Fruit fly (Drosophila melanogaster) whole organism, embryonic: ENCODE data around the gene CG13359.

Experiments used
- BtbVII ChIP-seq: fragments of 200-800 bp; sonication (Bioruptor generic); optimal IDR thresholded peaks from 3 replicates; lab custom pipeline; 2017; ENCODE audit warnings: missing biosample characterization, mild to moderate bottlenecking, missing genetic modification characterization
- CG13123 ChIP-seq: fragments of 200-800 bp; sonication (Bioruptor generic); optimal IDR thresholded peaks from 2 replicates; lab custom pipeline; 2016; ENCODE audit warnings: missing biosample characterization, missing genetic modification characterization
- CG13287 ChIP-seq: fragments of 200-800 bp; sonication (Bioruptor generic); IDR thresholded peaks from 2 replicates; pipeline ENCODE4 v1.3.6; 2022; ENCODE audit warnings: missing biosample characterization, missing genetic modification characterization; ENCODE audit not compliant: partially characterized antibody
- CG14965 ChIP-seq: fragments of 200-800 bp; sonication (Bioruptor generic); optimal IDR thresholded peaks from 2 replicates; lab custom pipeline; 2016; ENCODE audit warnings: missing biosample characterization, missing genetic modification characterization, borderline replicate concordance
- CG15269 ChIP-seq: fragments of 200-800 bp; sonication (Bioruptor generic); optimal IDR thresholded peaks from 2 replicates; lab custom pipeline; 2018; ENCODE audit warnings: missing biosample characterization, mild to moderate bottlenecking, missing genetic modification characterization, moderate library complexity
- CG15601 ChIP-seq: fragments of 200-800 bp; sonication (Bioruptor generic); optimal IDR thresholded peaks from 3 replicates; lab custom pipeline; 2019; ENCODE audit warnings: missing biosample characterization, mild to moderate bottlenecking, missing genetic modification characterization, moderate library complexity
- CG16863 ChIP-seq: fragments of 200-800 bp; sonication (Bioruptor generic); optimal IDR thresholded peaks from 3 replicates; lab custom pipeline; 2016; ENCODE audit warnings: missing biosample characterization, missing genetic modification characterization
- CG18599 ChIP-seq: fragments of 200-800 bp; sonication (Bioruptor generic); optimal IDR thresholded peaks from 3 replicates; lab custom pipeline; 2017; ENCODE audit warnings: missing biosample characterization, missing genetic modification characterization, mild to moderate bottlenecking, moderate library complexity, missing genetic modification reagents
- CG30020 ChIP-seq: fragments of 200-800 bp; optimal IDR thresholded peaks from 2 replicates; lab custom pipeline; 2019; ENCODE audit warnings: missing biosample characterization, mild to moderate bottlenecking, missing genetic modification characterization, moderate library complexity
- CG3281 ChIP-seq: fragments of 200-800 bp; sonication (Bioruptor generic); optimal IDR thresholded peaks from 3 replicates; lab custom pipeline; 2017; ENCODE audit warnings: missing biosample characterization, mild to moderate bottlenecking, missing genetic modification characterization
- CG3726 ChIP-seq: fragments of 200-800 bp; sonication (Bioruptor generic); IDR thresholded peaks from 3 replicates; pipeline ENCODE4, ENCODE4 v1.3.6; 2022; ENCODE audit warnings: missing biosample characterization, missing genetic modification characterization
- CG7745 ChIP-seq: fragments of 200-800 bp; sonication (Bioruptor generic); optimal IDR thresholded peaks from 2 replicates; lab custom pipeline; 2018; ENCODE audit warnings: missing biosample characterization, mild to moderate bottlenecking, missing genetic modification characterization, moderate library complexity
- CG8089 ChIP-seq: fragments of 200-800 bp; sonication (Bioruptor generic); optimal IDR thresholded peaks from 3 replicates; lab custom pipeline; 2016; ENCODE audit warnings: missing biosample characterization, missing genetic modification characterization
- Dfd ChIP-seq, 2 experiments: fragments of >200 bp; optimal IDR thresholded peaks; 2 replicates each; lab custom pipeline; 2017; ENCODE audit warnings: missing biosample characterization in 2 of 2, missing genetic modification characterization in 2 of 2
- Fer3 ChIP-seq: fragments of 200-800 bp; sonication (Bioruptor generic); optimal IDR thresholded peaks from 2 replicates; lab custom pipeline; 2018; ENCODE audit warnings: missing biosample characterization, mild to moderate bottlenecking, missing genetic modification characterization, moderate library complexity
- Hey ChIP-seq: fragments of 200-800 bp; sonication (Bioruptor generic); optimal IDR thresholded peaks from 3 replicates; lab custom pipeline; 2018; ENCODE audit warnings: missing biosample characterization, mild to moderate bottlenecking, missing genetic modification characterization
- Hr39 ChIP-seq: fragments of >200 bp; optimal IDR thresholded peaks from 2 replicates; lab custom pipeline; 2017
- Jarid2 ChIP-seq: fragments of 200-800 bp; sonication (Bioruptor generic); optimal IDR thresholded peaks from 3 replicates; lab custom pipeline; 2017; ENCODE audit warnings: mild to moderate bottlenecking, missing biosample characterization, missing genetic modification reagents, missing genetic modification characterization
- Lhr ChIP-seq: fragments of 200-800 bp; sonication (Bioruptor generic); optimal IDR thresholded peaks from 3 replicates; lab custom pipeline; 2017; ENCODE audit warnings: mild to moderate bottlenecking, missing biosample characterization, missing genetic modification reagents, missing genetic modification characterization
- Lim3 ChIP-seq: fragments of 200-800 bp; sonication (Bioruptor generic); IDR thresholded peaks from 2 replicates; pipeline ENCODE4 v1.3.6; 2022; ENCODE audit warnings: missing biosample characterization, missing genetic modification characterization
- NC2α ChIP-seq: fragments of 200-800 bp; sonication (Bioruptor generic); optimal IDR thresholded peaks from 2 replicates; lab custom pipeline; 2016; ENCODE audit warnings: missing biosample characterization, missing genetic modification characterization
- Neu2 ChIP-seq: fragments of 200-800 bp; sonication (Bioruptor generic); optimal IDR thresholded peaks from 3 replicates; lab custom pipeline; 2016; ENCODE audit warnings: missing biosample characterization, missing genetic modification characterization, borderline replicate concordance
- Trl ChIP-seq, 3 experiments: fragments of >200 bp in 2 of 3; fragments of 200-800 bp in 1 of 3; sonication (Bioruptor generic) in 1 of 3; optimal IDR thresholded peaks; 2 replicates in 1 of 3; 3 replicates in 2 of 3; lab custom pipeline; 2016 to 2017; ENCODE audit warnings: missing biosample characterization in 1 of 3, missing genetic modification characterization in 1 of 3
- Xbp1 ChIP-seq: fragments of 200-800 bp; sonication (Bioruptor generic); optimal IDR thresholded peaks from 3 replicates; lab custom pipeline; 2016; ENCODE audit warnings: missing biosample characterization, mild to moderate bottlenecking, missing genetic modification characterization
- Xrp1 ChIP-seq: fragments of 200-800 bp; sonication (Bioruptor generic); IDR thresholded peaks from 2 replicates; pipeline ENCODE4 v1.3.6; 2022; ENCODE audit warnings: missing biosample characterization, missing genetic modification characterization
- ac ChIP-seq: fragments of 200-800 bp; sonication (Bioruptor generic); optimal IDR thresholded peaks from 3 replicates; lab custom pipeline; 2017; ENCODE audit warnings: missing biosample characterization, mild to moderate bottlenecking, missing genetic modification characterization
- ash1 ChIP-seq: fragments of 200-800 bp; sonication (Bioruptor generic); optimal IDR thresholded peaks from 2 replicates; lab custom pipeline; 2018; ENCODE audit warnings: missing biosample characterization, mild to moderate bottlenecking, missing genetic modification characterization
- btn ChIP-seq: fragments of 200-800 bp; sonication (Bioruptor generic); optimal IDR thresholded peaks from 2 replicates; lab custom pipeline; 2016; ENCODE audit warnings: missing biosample characterization, missing genetic modification characterization
- cato ChIP-seq: fragments of 200-800 bp; sonication (Bioruptor generic); optimal IDR thresholded peaks from 2 replicates; lab custom pipeline; 2016; ENCODE audit warnings: missing biosample characterization, missing genetic modification characterization, borderline replicate concordance
- chif ChIP-seq, 2 experiments: fragments of 200-800 bp; sonication (Bioruptor generic); optimal IDR thresholded peaks; 3 replicates each; lab custom pipeline; 2016; ENCODE audit warnings: missing biosample characterization in 2 of 2, missing genetic modification characterization in 2 of 2
- chm ChIP-seq: fragments of 200-800 bp; sonication (Bioruptor generic); IDR thresholded peaks from 2 replicates; pipeline ENCODE4 v1.3.6; 2022; ENCODE audit warnings: missing biosample characterization, missing genetic modification characterization
- dan ChIP-seq: fragments of 200-800 bp; sonication (Bioruptor generic); IDR thresholded peaks from 2 replicates; pipeline ENCODE4 v1.3.6; 2022; ENCODE audit warnings: missing biosample characterization, missing genetic modification characterization
- fd3F ChIP-seq: fragments of 200-800 bp; sonication (Bioruptor generic); optimal IDR thresholded peaks from 2 replicates; lab custom pipeline; 2018; ENCODE audit warnings: missing biosample characterization, mild to moderate bottlenecking, missing genetic modification characterization, moderate library complexity
- grau ChIP-seq: fragments of 200-800 bp; optimal IDR thresholded peaks from 3 replicates; lab custom pipeline; 2019; ENCODE audit warnings: missing biosample characterization, mild to moderate bottlenecking, missing genetic modification characterization, moderate library complexity
- h ChIP-seq: fragments of >200 bp; optimal IDR thresholded peaks from 2 replicates; lab custom pipeline; 2017
- hkb ChIP-seq, 2 experiments: fragments of 200-800 bp in 1 of 2; fragments of >200 bp in 1 of 2; sonication (Bioruptor generic) in 1 of 2; IDR thresholded peaks in 1 of 2; optimal IDR thresholded peaks in 1 of 2; 2 replicates each; pipeline versions ENCODE4 v1.3.6 to Lab custom; 2017 to 2022; ENCODE audit warnings: missing biosample characterization in 1 of 2, missing genetic modification characterization in 1 of 2
- insv ChIP-seq, 2 experiments: fragments of 200-800 bp; sonication (Bioruptor generic); optimal IDR thresholded peaks; 3 replicates each; lab custom pipeline; 2016 to 2018; ENCODE audit warnings: missing biosample characterization in 2 of 2, missing genetic modification characterization in 2 of 2
- kah ChIP-seq: fragments of 200-800 bp; sonication (Bioruptor generic); optimal IDR thresholded peaks from 2 replicates; lab custom pipeline; 2018; ENCODE audit warnings: missing biosample characterization, mild to moderate bottlenecking, missing genetic modification characterization
- lilli ChIP-seq: fragments of 200-800 bp; sonication (Bioruptor generic); optimal IDR thresholded peaks from 3 replicates; lab custom pipeline; 2016; ENCODE audit warnings: missing biosample characterization, missing genetic modification characterization
- lmd ChIP-seq: fragments of 200-800 bp; sonication (Bioruptor generic); IDR thresholded peaks from 2 replicates; pipeline ENCODE4 v1.3.6; 2022; ENCODE audit warnings: missing biosample characterization, missing genetic modification characterization
- prd ChIP-seq, 3 experiments: fragments of >200 bp in 2 of 3; fragments of 200-800 bp in 1 of 3; sonication (Bioruptor generic) in 1 of 3; optimal IDR thresholded peaks in 2 of 3; IDR thresholded peaks in 1 of 3; 2 replicates in 2 of 3; 3 replicates in 1 of 3; pipeline versions ENCODE4 v1.3.6 to Lab custom; 2017 to 2022; ENCODE audit warnings: missing biosample characterization in 1 of 3, missing genetic modification characterization in 1 of 3
- ranshi ChIP-seq: fragments of 200-800 bp; sonication (Bioruptor generic); IDR thresholded peaks from 2 replicates; pipeline ENCODE4 v1.3.6; 2022; ENCODE audit warnings: missing biosample characterization, missing genetic modification characterization
- ro ChIP-seq: fragments of 200-800 bp; sonication (Bioruptor generic); IDR thresholded peaks from 2 replicates; pipeline ENCODE4 v1.3.6; 2022; ENCODE audit warnings: missing biosample characterization, missing genetic modification characterization
- scrt ChIP-seq: fragments of 200-800 bp; sonication (Bioruptor generic); optimal IDR thresholded peaks from 2 replicates; lab custom pipeline; 2018; ENCODE audit warnings: missing biosample characterization, mild to moderate bottlenecking, missing genetic modification characterization, moderate library complexity
- sqz ChIP-seq: fragments of 200-800 bp; sonication (Bioruptor generic); optimal IDR thresholded peaks from 3 replicates; lab custom pipeline; 2018; ENCODE audit warnings: missing biosample characterization, mild to moderate bottlenecking, missing genetic modification characterization
- sr ChIP-seq: fragments of 200-800 bp; sonication (Bioruptor generic); IDR thresholded peaks from 3 replicates; pipeline ENCODE4 v1.3.6; 2022; ENCODE audit warnings: missing biosample characterization, missing genetic modification characterization
- tll ChIP-seq, 2 experiments: fragments of 200-800 bp in 1 of 2; fragments of >200 bp in 1 of 2; sonication (Bioruptor generic) in 1 of 2; optimal IDR thresholded peaks; 2 replicates each; lab custom pipeline; 2017 to 2019; ENCODE audit warnings: missing biosample characterization in 2 of 2, missing genetic modification characterization in 2 of 2, mild to moderate bottlenecking in 1 of 2, moderate library complexity in 1 of 2
- wek ChIP-seq: fragments of 200-800 bp; sonication (Bioruptor generic); optimal IDR thresholded peaks from 3 replicates; lab custom pipeline; 2018; ENCODE audit warnings: missing biosample characterization, mild to moderate bottlenecking, missing genetic modification characterization, moderate library complexity
- zen ChIP-seq: fragments of 200-800 bp; sonication (Bioruptor generic); optimal IDR thresholded peaks from 3 replicates; lab custom pipeline; 2018; ENCODE audit warnings: missing biosample characterization, mild to moderate bottlenecking, missing genetic modification characterization, moderate library complexity

CG13359 gene

DNA sequence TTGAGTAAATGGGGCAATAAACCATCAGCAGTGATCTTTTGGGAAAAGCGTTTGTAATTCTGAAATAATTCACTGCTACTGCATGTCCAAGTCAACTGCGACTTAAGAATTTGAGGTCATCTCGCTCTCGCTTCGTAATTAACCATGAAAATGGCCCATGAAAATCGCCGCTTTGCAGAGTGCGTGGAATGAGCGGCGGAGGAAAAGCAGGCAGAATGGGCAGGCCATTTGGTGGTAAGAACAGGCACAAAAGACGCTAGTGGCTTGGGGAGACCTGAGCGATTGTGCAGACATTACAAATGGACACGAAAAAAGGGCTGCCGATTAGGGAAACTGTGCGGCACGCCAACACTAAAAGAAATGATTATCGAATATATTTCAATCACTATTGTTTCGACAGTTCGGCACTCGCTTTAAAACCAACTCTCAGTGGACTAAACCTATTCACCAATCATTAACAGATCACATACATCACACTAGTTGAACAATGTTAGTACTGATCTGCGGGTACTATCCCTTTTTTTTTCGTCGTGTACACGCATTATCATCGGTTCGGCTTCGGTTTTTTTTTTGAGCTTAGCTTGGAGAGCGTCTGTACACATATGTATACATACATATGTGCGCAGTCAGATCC is 31.7 kb downstream of the CG13359 start (continued):
- TF ChIP-seq CG16863 (GFP tag; lab: Kevin White, UChicago) (peak; percentile 2), prd (optimal IDR thresholded peaks at IDR 0.05; lab: Kevin White, UChicago) (no peak), prd (GFP tag; IDR thresholded peaks at IDR 0.05; lab: Robert Waterston, UW) (peak; percentile 64; the same call in 2 of the 3 replicates), scrt (GFP tag; lab: Kevin White, UChicago) (no peak), zen (tag; lab: Kevin White, UChicago) (peak; percentile 30), CG8089 (GFP tag; lab: Kevin White, UChicago) (peak; percentile 5), btn (no peak), Neu2 (GFP tag; lab: Kevin White, UChicago) (peak; percentile 92), Jarid2 (GFP tag; lab: Kevin White, UChicago) (peak; percentile 18), Lim3 (GFP tag; lab: Robert Waterston, UW) (no peak), CG13287 (GFP tag; lab: Robert Waterston, UW) (no peak), chm (no peak), ro (GFP tag; lab: Robert Waterston, UW) (no peak), CG14965 (no peak), wek (GFP tag; lab: Kevin White, UChicago) (no peak), CG3281 (no peak), kah (GFP tag; lab: Kevin White, UChicago) (no peak), NC2α (no peak), BtbVII (GFP tag; lab: Kevin White, UChicago) (no peak), ash1 (GFP tag; lab: Kevin White, UChicago) (no peak), ac (GFP tag; lab: Kevin White, UChicago) (no peak), CG13123 (no peak), Xrp1 (GFP tag; lab: Robert Waterston, UW) (peak; percentile 72; the same call in 1 of the 2 replicates), sr (no peak), CG15269 (no peak), Dfd (GFP tag; optimal IDR thresholded peaks at IDR 0.05; lab: Kevin White, UChicago) (no peak), sqz (GFP tag; lab: Kevin White, UChicago) (peak; percentile 43), Hey (no peak), CG18599 (GFP tag; lab: Kevin White, UChicago) (peak; percentile 19), fd3F (GFP tag; lab: Kevin White, UChicago) (no peak), Fer3 (no peak), CG30020 (no peak), CG3726 (no peak), dan (no peak), lilli (GFP tag; lab: Kevin White, UChicago) (peak; percentile 29), grau (peak; percentile 22), chif (GFP tag; optimal IDR thresholded peaks at IDR 0.05; lab: Kevin White, UChicago) (peak; percentile 1 to 58), insv (GFP tag; optimal IDR thresholded peaks at IDR 0.05; lab: Kevin White, UChicago) (no peak), Xbp1 (GFP tag; lab: Kevin White, UChicago) (peak; percentile 52), Lhr (GFP tag; lab: Kevin White, UChicago) (no peak), Trl (optimal IDR thresholded peaks at IDR 0.05; lab: Kevin White, UChicago) (no peak), Trl (GFP tag; optimal IDR thresholded peaks at IDR 0.05; lab: Kevin White, UChicago) (peak; percentile 23), Hr39 (lab: Kevin White, UChicago) (no peak), cato (no peak), ranshi (GFP tag; lab: Robert Waterston, UW) (no peak), h (no peak), CG7745 (tag; lab: Kevin White, UChicago) (no peak), CG15601 (tag; lab: Kevin White, UChicago) (peak; percentile 14), lmd (GFP tag; lab: Robert Waterston, UW) (no peak), hkb (optimal IDR thresholded peaks at IDR 0.05; lab: Kevin White, UChicago) (no peak), hkb (GFP tag; IDR thresholded peaks at IDR 0.05; lab: Robert Waterston, UW) (no peak), tll (GFP tag; optimal IDR thresholded peaks at IDR 0.05; lab: Kevin White, UChicago) (no peak)
